Worm (Caenorhabditis elegans) whole organism, L3 larva: Measurements from ENCODE around the gene lgc-55.

Source experiments
- ZK546.5 ChIP-seq: sonication (generic microtip); optimal IDR thresholded peaks from 2 replicates; lab custom pipeline; 2017; ENCODE audit warnings: missing biosample characterization, missing genetic modification characterization
- aly-2 ChIP-seq: fragments of 150-350 bp; optimal IDR thresholded peaks from 2 replicates; lab custom pipeline; 2014; ENCODE audit warnings: missing biosample characterization, missing genetic modification characterization
- ama-1 ChIP-seq: fragments of 150-350 bp; optimal IDR thresholded peaks from 2 replicates; lab custom pipeline; 2018
- ceh-16 ChIP-seq: sonication (generic microtip); optimal IDR thresholded peaks from 2 replicates; lab custom pipeline; 2017; ENCODE audit warnings: missing biosample characterization, missing genetic modification characterization
- ceh-9 ChIP-seq: sonication (generic microtip); optimal IDR thresholded peaks from 2 replicates; lab custom pipeline; 2018; ENCODE audit warnings: missing biosample characterization, missing genetic modification characterization
- egl-27 ChIP-seq: sonication (generic microtip); optimal IDR thresholded peaks from 4 replicates; lab custom pipeline; 2017; ENCODE audit warnings: missing biosample characterization, missing genetic modification reagents, missing genetic modification characterization
- egl-5 ChIP-seq: fragments of 150-350 bp; optimal IDR thresholded peaks from 2 replicates; lab custom pipeline; 2017; ENCODE audit warnings: missing biosample characterization, missing genetic modification reagents, missing genetic modification characterization, inconsistent platforms
- elt-1 ChIP-seq: fragments of 150-350 bp; optimal IDR thresholded peaks from 2 replicates; lab custom pipeline; 2014; ENCODE audit warnings: missing biosample characterization, missing genetic modification characterization
- elt-2 ChIP-seq: sonication (generic microtip); optimal IDR thresholded peaks from 2 replicates; lab custom pipeline; 2016; ENCODE audit warnings: missing genetic modification reagents, mild to moderate bottlenecking, missing genetic modification characterization, missing compliant biosample characterization
- elt-3 ChIP-seq, 3 experiments: fragments of 150-350 bp in 1 of 3; sonication (generic microtip) in 2 of 3; optimal IDR thresholded peaks; 2 replicates in 2 of 3; 4 replicates in 1 of 3; lab custom pipeline; 2014 to 2017; ENCODE audit warnings: missing biosample characterization in 3 of 3, missing genetic modification characterization in 3 of 3
- eor-1 ChIP-seq, 2 experiments: fragments of 150-350 bp; optimal IDR thresholded peaks; 2 replicates each; lab custom pipeline; 2014 to 2018; ENCODE audit warnings: missing biosample characterization in 2 of 2, missing genetic modification characterization in 2 of 2
- fkh-10 ChIP-seq: sonication (generic microtip); optimal IDR thresholded peaks from 2 replicates; lab custom pipeline; 2017; ENCODE audit warnings: missing biosample characterization, missing genetic modification reagents, missing genetic modification characterization
- fkh-2 ChIP-seq: fragments of 150-350 bp; optimal IDR thresholded peaks from 2 replicates; lab custom pipeline; 2014; ENCODE audit warnings: missing biosample characterization, missing genetic modification reagents, missing genetic modification characterization
- fos-1 ChIP-seq: fragments of 150-350 bp; optimal IDR thresholded peaks from 2 replicates; lab custom pipeline; 2014; ENCODE audit warnings: missing biosample characterization, missing genetic modification characterization
- hmg-11 ChIP-seq: sonication (generic microtip); optimal IDR thresholded peaks from 2 replicates; lab custom pipeline; 2016; ENCODE audit warnings: missing genetic modification characterization, missing compliant biosample characterization
- lsy-12 ChIP-seq: sonication (generic microtip); optimal IDR thresholded peaks from 2 replicates; lab custom pipeline; 2016; ENCODE audit warnings: mild to moderate bottlenecking, missing genetic modification characterization, missing compliant biosample characterization
- mdl-1 ChIP-seq: fragments of 150-350 bp; optimal IDR thresholded peaks from 2 replicates; lab custom pipeline; 2014; ENCODE audit warnings: missing biosample characterization, missing genetic modification characterization
- nfya-1 ChIP-seq: sonication (generic microtip); optimal IDR thresholded peaks from 2 replicates; lab custom pipeline; 2017; ENCODE audit warnings: missing genetic modification characterization, mild to moderate bottlenecking, missing compliant biosample characterization, antibody characterized with exemption, moderate library complexity; ENCODE audit not compliant: insufficient read depth
- nhr-11 ChIP-seq: fragments of 150-350 bp; optimal IDR thresholded peaks from 2 replicates; lab custom pipeline; 2014; ENCODE audit warnings: missing biosample characterization, missing genetic modification characterization
- nhr-12 ChIP-seq: fragments of 150-350 bp; optimal IDR thresholded peaks from 2 replicates; lab custom pipeline; 2014; ENCODE audit warnings: missing biosample characterization, missing genetic modification characterization
- nhr-23 ChIP-seq: fragments of 150-350 bp; optimal IDR thresholded peaks from 2 replicates; lab custom pipeline; 2014; ENCODE audit warnings: missing biosample characterization, missing genetic modification reagents, missing genetic modification characterization
- nhr-25 ChIP-seq: sonication (generic microtip); optimal IDR thresholded peaks from 2 replicates; lab custom pipeline; 2017; ENCODE audit warnings: missing biosample characterization, missing genetic modification characterization
- nhr-67 ChIP-seq: fragments of 150-350 bp; optimal IDR thresholded peaks from 2 replicates; lab custom pipeline; 2014; ENCODE audit warnings: missing biosample characterization, missing genetic modification characterization
- nhr-76 ChIP-seq: fragments of 150-350 bp; sonication (generic microtip); optimal IDR thresholded peaks from 5 replicates; lab custom pipeline; 2014; ENCODE audit warnings: missing biosample characterization, missing genetic modification characterization
- pha-4 ChIP-seq: fragments of 150-350 bp; optimal IDR thresholded peaks from 2 replicates; lab custom pipeline; 2014; ENCODE audit warnings: missing biosample characterization, missing genetic modification reagents, missing genetic modification characterization
- pqm-1 ChIP-seq: fragments of 150-350 bp; optimal IDR thresholded peaks from 2 replicates; lab custom pipeline; 2017; ENCODE audit warnings: missing biosample characterization, missing genetic modification characterization, inconsistent platforms
- sea-2 ChIP-seq: fragments of 150-350 bp; sonication (generic microtip); optimal IDR thresholded peaks from 4 replicates; lab custom pipeline; 2014; ENCODE audit warnings: missing biosample characterization, missing genetic modification reagents, missing genetic modification characterization
- snpc-4 ChIP-seq: fragments of 150-350 bp; optimal IDR thresholded peaks from 2 replicates; lab custom pipeline; 2014; ENCODE audit warnings: missing biosample characterization, missing genetic modification characterization
- tbx-2 ChIP-seq: sonication (generic microtip); optimal IDR thresholded peaks from 2 replicates; lab custom pipeline; 2016; ENCODE audit warnings: mild to moderate bottlenecking, missing genetic modification characterization, missing compliant biosample characterization
- unc-39 ChIP-seq: sonication (generic microtip); optimal IDR thresholded peaks from 4 replicates; lab custom pipeline; 2017; ENCODE audit warnings: missing biosample characterization, missing genetic modification characterization
- unc-62 ChIP-seq: fragments of 150-350 bp; sonication (generic microtip); optimal IDR thresholded peaks from 4 replicates; lab custom pipeline; 2014; ENCODE audit warnings: missing biosample characterization, missing genetic modification reagents, missing genetic modification characterization
- ztf-11 ChIP-seq: fragments of 150-350 bp; optimal IDR thresholded peaks from 2 replicates; lab custom pipeline; 2014; ENCODE audit warnings: missing biosample characterization, missing genetic modification characterization
- ztf-4 ChIP-seq: fragments of 150-350 bp; optimal IDR thresholded peaks from 2 replicates; lab custom pipeline; 2014; ENCODE audit warnings: missing biosample characterization, missing genetic modification characterization

Gene lgc-55

DNA sequence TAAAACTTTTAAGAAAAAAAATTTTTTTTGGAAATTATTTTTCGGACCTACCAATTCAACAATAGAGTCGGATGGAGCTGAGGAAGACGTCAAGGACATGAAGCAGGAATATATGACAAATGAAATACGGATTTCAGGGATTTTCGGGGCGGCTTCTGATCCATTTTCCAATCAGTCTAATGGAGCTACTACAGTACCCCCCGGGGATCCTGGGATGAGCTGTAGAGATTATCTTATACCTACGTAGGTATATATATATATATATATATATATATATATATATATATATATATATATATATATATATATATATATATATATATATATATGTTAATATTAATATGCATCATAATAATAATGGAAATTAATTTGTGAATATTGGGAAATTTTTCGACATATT, 41.2 kb downstream of the lgc-55 start, which contains the start of gene ttx-1:
ttx-1 (minus strand) TSS at position 101 of the 400 bp plus-strand sequence.
- TF ChIP-seq elt-1 (tag; lab: Kevin White, UChicago), result no peak

DNA sequence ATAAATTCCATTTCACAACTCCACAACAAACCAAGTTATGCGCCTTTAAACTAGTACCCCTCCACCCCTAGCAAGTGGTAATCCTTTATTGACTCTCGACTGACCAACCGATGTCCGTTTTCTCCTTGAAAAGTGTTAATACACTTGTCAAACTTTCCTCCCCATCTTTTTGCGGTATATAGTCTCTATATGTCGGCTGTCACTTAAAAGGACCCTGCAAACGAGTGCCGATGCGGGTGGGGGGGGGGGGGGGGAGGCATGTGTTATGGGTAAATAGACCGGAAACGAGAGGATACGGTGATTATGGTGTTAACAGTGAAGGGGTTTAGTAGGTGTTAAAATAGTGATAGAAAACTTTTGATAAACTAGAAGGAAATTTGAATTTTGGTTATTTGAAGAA, 42.2 kb downstream of the lgc-55 start:
- TF ChIP-seq lsy-12 (tag; lab: Kevin White, UChicago) (no peak), elt-2 (tag; lab: Kevin White, UChicago) (no peak), ZK546.5 (tag; lab: Kevin White, UChicago) (no peak), elt-1 (tag; lab: Kevin White, UChicago) (no peak), mdl-1 (tag; lab: Kevin White, UChicago) (no peak), nhr-25 (tag; lab: Kevin White, UChicago) (no peak), hmg-11 (tag; lab: Kevin White, UChicago) (no peak), eor-1 (tag; optimal IDR thresholded peaks at IDR 0.05; lab: Kevin White, UChicago) (no peak), ceh-16 (tag; lab: Kevin White, UChicago) (no peak), egl-27 (tag; lab: Kevin White, UChicago) (no peak), ama-1 (lab: Kevin White, UChicago) (no peak), egl-5 (tag; lab: Kevin White, UChicago) (no peak), fos-1 (tag; lab: Kevin White, UChicago) (no peak), fkh-2 (tag; lab: Kevin White, UChicago) (no peak)

DNA sequence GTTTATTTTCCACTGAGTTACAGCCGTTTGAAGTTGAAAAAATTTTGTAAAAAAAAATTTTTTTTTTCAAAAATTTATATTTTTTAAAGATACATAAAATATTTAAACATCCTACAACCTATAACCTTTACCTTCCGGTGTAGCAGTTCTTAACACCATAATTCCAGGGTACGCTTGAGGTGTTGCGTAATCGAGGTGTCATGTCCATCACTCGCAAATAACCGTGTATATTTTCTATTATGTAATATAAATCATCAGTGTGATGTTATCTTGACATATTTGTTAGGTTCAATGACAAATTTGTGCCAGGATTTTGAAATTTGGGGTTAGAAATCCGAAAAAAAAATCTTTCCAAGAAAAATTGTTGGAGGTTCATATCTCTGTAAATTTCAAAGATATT, 44.2 kb downstream of the lgc-55 start:
- no peak for TF ChIP-seq nhr-25 (tag; lab: Kevin White, UChicago)
- TF ChIP-seq snpc-4 (tag; lab: Kevin White, UChicago), result no peak
- no peak for TF ChIP-seq tbx-2 (tag; lab: Kevin White, UChicago)
- TF ChIP-seq ztf-4 (tag; lab: Kevin White, UChicago), result no peak
- no peak for TF ChIP-seq fkh-10 (GFP tag; lab: Kevin White, UChicago)
- no peak for TF ChIP-seq ZK546.5 (tag; lab: Kevin White, UChicago)
- TF ChIP-seq elt-3 (tag; optimal IDR thresholded peaks at IDR 0.05; lab: Kevin White, UChicago), result no peak
- TF ChIP-seq aly-2, result no peak
- TF ChIP-seq ceh-9 (tag; lab: Kevin White, UChicago), result no peak
- no peak for TF ChIP-seq fkh-2 (tag; lab: Kevin White, UChicago)
- TF ChIP-seq nhr-76, result no peak
- no peak for TF ChIP-seq mdl-1 (tag; lab: Kevin White, UChicago)
- no peak for TF ChIP-seq nhr-67 (tag; lab: Kevin White, UChicago)
- no peak for TF ChIP-seq nhr-12 (tag; lab: Kevin White, UChicago)

DNA sequence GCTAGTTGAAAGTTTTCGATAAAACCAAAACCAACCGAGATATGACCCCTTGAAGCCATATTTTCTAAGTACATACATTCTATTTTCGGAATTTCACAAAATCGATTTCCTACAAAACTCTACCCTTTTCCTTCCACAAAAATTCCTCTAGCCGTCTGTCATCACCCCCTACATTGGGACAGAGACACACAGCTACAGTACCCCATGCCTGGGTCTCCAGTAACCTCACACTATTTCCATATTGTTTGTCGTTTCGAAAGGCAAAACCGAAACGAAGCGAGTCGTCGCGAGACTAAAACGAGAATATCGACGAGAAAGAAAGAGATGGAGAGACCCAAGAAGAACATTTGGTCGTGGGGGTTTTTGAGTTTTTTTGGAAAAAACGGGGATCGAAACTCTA, 45.5 kb downstream of the lgc-55 start:
- peak; percentile 28 for TF ChIP-seq nfya-1
- peak; percentile 70 for TF ChIP-seq pha-4
- TF ChIP-seq ztf-11 (tag; lab: Kevin White, UChicago), result no peak
- no peak for TF ChIP-seq elt-2 (tag; lab: Kevin White, UChicago)
- no peak for TF ChIP-seq unc-39 (tag; lab: Kevin White, UChicago)
- TF ChIP-seq lsy-12 (tag; lab: Kevin White, UChicago), result no peak
- no peak for TF ChIP-seq nhr-11 (tag; lab: Kevin White, UChicago)
- TF ChIP-seq unc-62, result no peak
- TF ChIP-seq hmg-11 (tag; lab: Kevin White, UChicago), result no peak
- TF ChIP-seq nhr-23 (tag; lab: Kevin White, UChicago), result no peak
- no peak for TF ChIP-seq aly-2
- TF ChIP-seq sea-2 (GFP tag; lab: Kevin White, UChicago), result no peak
- TF ChIP-seq ceh-9 (tag; lab: Kevin White, UChicago), result no peak

DNA sequence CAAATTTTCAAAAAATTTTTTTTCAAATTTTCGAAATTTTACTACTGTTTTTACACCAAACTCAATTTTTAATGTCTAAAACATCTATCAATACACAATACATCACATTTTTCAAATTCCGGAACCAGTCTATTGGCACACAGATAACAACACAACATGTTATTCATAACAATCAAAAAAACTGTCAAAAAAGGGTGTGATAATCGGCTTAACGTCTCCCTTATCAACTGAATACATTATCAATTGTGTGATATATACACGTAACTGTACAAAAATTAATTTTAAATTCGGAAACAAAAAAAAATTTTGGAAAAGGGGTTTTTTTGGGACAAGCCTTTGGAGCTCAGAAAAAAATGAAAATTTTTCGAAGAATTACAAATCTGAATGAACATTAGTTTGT, 51.5 kb downstream of the lgc-55 start:
- peak; percentile 60 for TF ChIP-seq pqm-1 (tag; lab: Kevin White, UChicago)
- no peak for TF ChIP-seq ztf-11 (tag; lab: Kevin White, UChicago)
- TF ChIP-seq pha-4, result peak; percentile 8
- peak; percentile 82 for TF ChIP-seq elt-2 (tag; lab: Kevin White, UChicago)
